Fruit fly (Drosophila melanogaster): ENCODE results near the gene Sgs8.

The Sgs8 gene

DNA sequence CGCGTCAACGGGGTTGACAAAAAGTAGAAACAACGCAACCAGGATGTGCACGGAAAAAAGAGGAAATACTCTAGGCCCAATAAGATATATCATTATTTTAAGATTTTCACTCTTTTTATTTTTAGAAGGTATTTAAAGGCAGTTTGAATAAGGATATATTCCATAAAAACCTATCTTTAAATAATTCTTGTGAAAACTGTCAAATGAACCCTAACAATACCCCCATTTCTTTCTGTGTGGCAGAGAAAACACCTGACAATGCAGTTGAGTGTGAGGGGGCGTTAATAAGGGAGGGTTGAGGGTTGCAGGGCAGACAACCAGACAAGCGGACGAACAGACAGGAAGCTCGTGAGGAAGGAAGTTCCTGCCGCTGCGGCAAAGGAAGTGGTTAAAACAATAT, 42.8 kb upstream of the Sgs8 start (continued):
- no peak for TF ChIP-seq CG12744 (GFP tag; optimal IDR thresholded peaks at IDR 0.05)
- no peak for TF ChIP-seq onecut (GFP tag; IDR thresholded peaks at IDR 0.05)
- TF ChIP-seq pan (optimal IDR thresholded peaks at IDR 0.05) = no peak
- TF ChIP-seq pan (GFP tag; optimal IDR thresholded peaks at IDR 0.05 in 1 of 2, IDR thresholded peaks at IDR 0.05 in 1 of 2) = peak in 1 of 2 experiments; percentile 25
- TF ChIP-seq toy (GFP tag; IDR thresholded peaks at IDR 0.05) = no peak
- no peak for TF ChIP-seq CkIIα-i1 (GFP tag; IDR thresholded peaks at IDR 0.05)
- TF ChIP-seq CG33557 (GFP tag; optimal IDR thresholded peaks at IDR 0.05) = peak; percentile 46
- TF ChIP-seq CG14667 (GFP tag; IDR thresholded peaks at IDR 0.05) = no peak
- no peak for TF ChIP-seq CG6654 (GFP tag; optimal IDR thresholded peaks at IDR 0.05)
- no peak for TF ChIP-seq CG6683 (GFP tag; optimal IDR thresholded peaks at IDR 0.05)
- no peak for TF ChIP-seq Ets97D (GFP tag; optimal IDR thresholded peaks at IDR 0.05)
- TF ChIP-seq pb (GFP tag; optimal IDR thresholded peaks at IDR 0.05) = no peak
- no peak for TF ChIP-seq ftz-f1 (GFP tag; optimal IDR thresholded peaks at IDR 0.05)
- no peak for TF ChIP-seq CG4730 (GFP tag; IDR thresholded peaks at IDR 0.05)
- TF ChIP-seq danr (GFP tag; IDR thresholded peaks at IDR 0.05) = no peak
- no peak for TF ChIP-seq CG9817 (tag; optimal IDR thresholded peaks at IDR 0.05)
- TF ChIP-seq GATAe (GFP tag; conservative IDR thresholded peaks at IDR 0.05) = no peak
- no peak for TF ChIP-seq Awh (GFP tag; IDR thresholded peaks at IDR 0.05)
- TF ChIP-seq CG11560 (tag; IDR thresholded peaks at IDR 0.05) = no peak
- peak; percentile 60 for TF ChIP-seq unpg (GFP tag; optimal IDR thresholded peaks at IDR 0.05)
- no peak for TF ChIP-seq CG32772 (GFP tag; IDR thresholded peaks at IDR 0.05)
- TF ChIP-seq nom (GFP tag; optimal IDR thresholded peaks at IDR 0.05) = peak; percentile 8
- peak; percentile 39; the same call in 1 of the 2 replicates for TF ChIP-seq Ptx1 (GFP tag; IDR thresholded peaks at IDR 0.05)
- no peak for TF ChIP-seq CG10565 (GFP tag; optimal IDR thresholded peaks at IDR 0.05)
- no peak for TF ChIP-seq CG10321 (GFP tag; IDR thresholded peaks at IDR 0.05)
- TF ChIP-seq CG11456 (GFP tag; IDR thresholded peaks at IDR 0.05) = no peak
- TF ChIP-seq Abd-B (GFP tag; optimal IDR thresholded peaks at IDR 0.05) = peak; percentile 16
- no peak for TF ChIP-seq jigr1 (GFP tag; IDR thresholded peaks at IDR 0.05)
- TF ChIP-seq pnt (GFP tag; optimal IDR thresholded peaks at IDR 0.05) = peak; percentile 10
- no peak for TF ChIP-seq CG13123 (GFP tag; optimal IDR thresholded peaks at IDR 0.05)
- TF ChIP-seq Hr78 (GFP tag; optimal IDR thresholded peaks at IDR 0.05) = no peak
- peak; percentile 76 for TF ChIP-seq Med (GFP tag)
- TF ChIP-seq H2.0 (GFP tag; IDR thresholded peaks at IDR 0.05) = 0 out of 2 replicates have a peak, but pooled peaks have one; percentile 26
- TF ChIP-seq CG31365 (tag; optimal IDR thresholded peaks at IDR 0.05) = no peak
- TF ChIP-seq Hr3 (GFP tag; optimal IDR thresholded peaks at IDR 0.05) = peak; percentile 20
- no peak for TF ChIP-seq MTF-1 (GFP tag; optimal IDR thresholded peaks at IDR 0.05; ENCODE audit: borderline replicate concordance)
- TF ChIP-seq lbe (GFP tag; optimal IDR thresholded peaks at IDR 0.05) = no peak
- no peak for TF ChIP-seq cas (GFP tag; IDR thresholded peaks at IDR 0.05)
- TF ChIP-seq CG34224 (GFP tag; IDR thresholded peaks at IDR 0.05; ENCODE audit: partially characterized antibody) = no peak
- no peak for TF ChIP-seq C15 (GFP tag; IDR thresholded peaks at IDR 0.05)
- no peak for TF ChIP-seq CG6791 (GFP tag; IDR thresholded peaks at IDR 0.05; ENCODE audit: partially characterized antibody)
- TF ChIP-seq CG12391 (tag; optimal IDR thresholded peaks at IDR 0.05) = peak; percentile 52
- TF ChIP-seq mld (GFP tag; IDR thresholded peaks at IDR 0.05; ENCODE audit: partially characterized antibody) = no peak
- TF ChIP-seq seq (GFP tag; IDR thresholded peaks at IDR 0.05) = no peak
- TF ChIP-seq unc-4 (GFP tag; IDR thresholded peaks at IDR 0.05; ENCODE audit: partially characterized antibody) = no peak
- TF ChIP-seq CG2199 (GFP tag; IDR thresholded peaks at IDR 0.05) = no peak
- no peak for TF ChIP-seq org-1 (GFP tag; optimal IDR thresholded peaks at IDR 0.05)
- no peak for TF ChIP-seq Mad (GFP tag; optimal IDR thresholded peaks at IDR 0.05)
- TF ChIP-seq nmo (GFP tag; optimal IDR thresholded peaks at IDR 0.05) = peak; percentile 40
- no peak for TF ChIP-seq CG17912 (GFP tag; optimal IDR thresholded peaks at IDR 0.05)
- TF ChIP-seq Scr (GFP tag; IDR thresholded peaks at IDR 0.05; ENCODE audit: partially characterized antibody) = no peak
- no peak for TF ChIP-seq bbx (GFP tag; IDR thresholded peaks at IDR 0.05; ENCODE audit: partially characterized antibody)
